Worm (Caenorhabditis elegans) whole organism, young adult: ENCODE results near the gene ZK380.2.
"Not testable (repeated sequence)": the region's sequence is repeated elsewhere in the genome, so short reads cannot be mapped to it uniquely, and the experiment has no call there.

ENCODE experiments used
- K12H6.12 ChIP-seq: fragments of 200-800 bp; sonication (Bioruptor generic); optimal IDR thresholded peaks from 2 replicates; lab custom pipeline; 2018; ENCODE audit warnings: mild to moderate bottlenecking, missing genetic modification characterization, missing compliant biosample characterization
- T07F8.4 ChIP-seq: sonication (generic microtip); optimal IDR thresholded peaks from 2 replicates; lab custom pipeline; 2016; ENCODE audit warnings: mild to moderate bottlenecking, missing genetic modification characterization, moderate library complexity, missing compliant biosample characterization
- atf-7 ChIP-seq: sonication (generic microtip); optimal IDR thresholded peaks from 2 replicates; lab custom pipeline; 2017; ENCODE audit warnings: mild to moderate bottlenecking, missing genetic modification characterization, missing compliant biosample characterization
- cebp-1 ChIP-seq, 2 experiments: fragments of 200-800 bp in 1 of 2; sonication (Bioruptor generic) in 1 of 2; sonication (generic microtip) in 1 of 2; IDR thresholded peaks in 1 of 2; optimal IDR thresholded peaks in 1 of 2; 2 replicates each; pipeline versions ENCODE4 v1.3.6 to Lab custom; 2017 to 2022; ENCODE audit warnings: missing compliant biosample characterization in 2 of 2, missing genetic modification characterization in 2 of 2, mild to moderate bottlenecking in 1 of 2, missing genetic modification reagents in 1 of 2, moderate library complexity in 1 of 2
- cebp-2 ChIP-seq: fragments of 200-800 bp; sonication (Bioruptor generic); IDR thresholded peaks from 2 replicates; pipeline ENCODE4 v1.3.6; 2022; ENCODE audit warnings: missing genetic modification characterization, missing compliant biosample characterization
- ceh-58 ChIP-seq: fragments of 200-800 bp; sonication (Bioruptor generic); IDR thresholded peaks from 2 replicates; pipeline ENCODE4 v1.3.6; 2022; ENCODE audit warnings: missing genetic modification characterization, missing compliant biosample characterization
- dpl-1 ChIP-seq: fragments of 150-350 bp; optimal IDR thresholded peaks from 2 replicates; lab custom pipeline; 2014; ENCODE audit warnings: missing biosample characterization, missing genetic modification reagents, missing genetic modification characterization
- ekl-4 ChIP-seq: fragments of 200-800 bp; sonication (Bioruptor generic); IDR thresholded peaks from 2 replicates; pipeline ENCODE4 v1.3.6; 2022; ENCODE audit warnings: missing genetic modification reagents, missing genetic modification characterization, missing compliant biosample characterization
- lin-35 ChIP-seq, 3 experiments: fragments of 150-350 bp in 2 of 3; sonication (generic microtip) in 1 of 3; optimal IDR thresholded peaks; 2 replicates each; lab custom pipeline; 2014 to 2018; ENCODE audit warnings: missing biosample characterization in 3 of 3, missing genetic modification characterization in 3 of 3, missing genetic modification reagents in 3 of 3
- nfya-1 ChIP-seq: sonication (generic microtip); optimal IDR thresholded peaks from 2 replicates; lab custom pipeline; 2017; ENCODE audit warnings: antibody characterized with exemption, missing compliant biosample characterization, missing genetic modification characterization, borderline replicate concordance; ENCODE audit not compliant: insufficient read depth
- sdz-38 ChIP-seq: sonication (generic microtip); optimal IDR thresholded peaks from 2 replicates; lab custom pipeline; 2016; ENCODE audit warnings: missing genotype, missing genetic modification characterization, missing compliant biosample characterization
- sptf-2 ChIP-seq: fragments of 200-800 bp; sonication (Bioruptor generic); optimal IDR thresholded peaks from 2 replicates; lab custom pipeline; 2018; ENCODE audit warnings: mild to moderate bottlenecking, missing genetic modification characterization, missing compliant biosample characterization
- xnd-1 ChIP-seq: sonication (generic microtip); optimal IDR thresholded peaks from 2 replicates; lab custom pipeline; 2016; ENCODE audit warnings: missing genotype, missing genetic modification reagents, missing genetic modification characterization, missing compliant biosample characterization

- not testable (repeated sequence) for TF ChIP-seq cebp-2 (GFP tag; lab: Robert Waterston, UW); K12H6.12 (tag; lab: Kevin White, UChicago); sdz-38 (tag; lab: Kevin White, UChicago); nfya-1; lin-35 (GFP tag; optimal IDR thresholded peaks at IDR 0.05; lab: Kevin White, UChicago); dpl-1 (GFP tag; lab: Kevin White, UChicago); T07F8.4 (tag; lab: Kevin White, UChicago); sptf-2; ekl-4 (GFP tag; lab: Robert Waterston, UW); cebp-1 (GFP tag; IDR thresholded peaks at IDR 0.05; lab: Robert Waterston, UW); cebp-1 (tag; optimal IDR thresholded peaks at IDR 0.05; lab: Kevin White, UChicago); atf-7 (tag; lab: Kevin White, UChicago); ceh-58; xnd-1 (tag; lab: Kevin White, UChicago)
Observed at ce11 chrX:1681482-1681881, 50.2 kb downstream of the ZK380.2 start.
